Fruit fly (Drosophila melanogaster) whole organism: ENCODE data around the gene Efhc1.1.

Experiments
- CG8478 ChIP-seq: fragments of >200 bp; optimal IDR thresholded peaks from 2 replicates; lab custom pipeline; 2018; ENCODE audit warnings: inconsistent platforms
- Dll ChIP-seq: fragments of >200 bp; optimal IDR thresholded peaks from 2 replicates; lab custom pipeline; 2017
- pan ChIP-seq: fragments of >200 bp; optimal IDR thresholded peaks from 2 replicates; lab custom pipeline; 2017
- psq ChIP-seq: fragments of >200 bp; optimal IDR thresholded peaks from 2 replicates; lab custom pipeline; 2017

DNA sequence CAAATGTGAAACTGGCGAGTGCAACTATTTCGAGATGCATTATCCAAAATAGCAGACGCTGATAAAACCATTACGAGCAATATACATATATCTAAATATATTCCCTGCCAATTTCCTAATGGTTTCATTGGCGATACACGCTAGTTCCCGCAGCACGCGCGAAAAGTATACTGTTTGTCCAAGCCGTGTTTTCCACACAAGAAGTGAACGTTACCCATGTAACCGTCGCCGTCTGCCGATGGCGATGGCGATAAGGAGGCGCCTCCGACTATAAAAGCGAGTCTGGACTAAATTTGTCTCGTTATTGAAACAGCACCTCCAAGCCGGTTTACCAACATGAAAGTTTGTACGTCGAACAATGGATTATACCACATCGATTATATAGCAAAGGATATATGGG is 4.7 kb downstream of the Efhc1.1 start, which contains the start of gene CG43673:
- TF ChIP-seq psq (no peak), Dll (lab: Kevin White, UChicago) (no peak), pan (no peak), CG8478 (lab: Kevin White, UChicago) (no peak)
